Worm (Caenorhabditis elegans) whole organism, mixed stage, embryonic: ENCODE data around the gene C50E3.6.

Experiments used
- M03D4.4 ChIP-seq: sonication (generic microtip); optimal IDR thresholded peaks from 2 replicates; lab custom pipeline; 2017; ENCODE audit warnings: mild to moderate bottlenecking, missing genetic modification characterization, missing compliant biosample characterization
- bed-3 ChIP-seq: fragments of 200-800 bp; sonication (Bioruptor generic); optimal IDR thresholded peaks from 3 replicates; lab custom pipeline; 2018; ENCODE audit warnings: mild to moderate bottlenecking, missing genetic modification characterization, moderate library complexity, missing compliant biosample characterization
- blmp-1 ChIP-seq: fragments of 150-350 bp; optimal IDR thresholded peaks from 2 replicates; lab custom pipeline; 2014; ENCODE audit warnings: missing biosample characterization, missing genetic modification characterization
- ceh-39 ChIP-seq: fragments of 150-350 bp; optimal IDR thresholded peaks from 2 replicates; lab custom pipeline; 2014; ENCODE audit warnings: missing biosample characterization, missing genetic modification characterization
- ceh-43 ChIP-seq: fragments of 200-800 bp; sonication (Bioruptor generic); optimal IDR thresholded peaks from 2 replicates; lab custom pipeline; 2018; ENCODE audit warnings: mild to moderate bottlenecking, missing genetic modification characterization, moderate library complexity, missing compliant biosample characterization
- ceh-83 ChIP-seq: fragments of 200-800 bp; sonication (Bioruptor generic); optimal IDR thresholded peaks from 2 replicates; lab custom pipeline; 2018; ENCODE audit warnings: mild to moderate bottlenecking, missing genetic modification characterization, missing compliant biosample characterization
- ces-1 ChIP-seq: fragments of 150-350 bp; optimal IDR thresholded peaks from 2 replicates; lab custom pipeline; 2014; ENCODE audit warnings: missing biosample characterization, missing genetic modification reagents, missing genetic modification characterization
- drap-1 ChIP-seq: fragments of 200-800 bp; sonication (Bioruptor generic); optimal IDR thresholded peaks from 3 replicates; lab custom pipeline; 2018; ENCODE audit warnings: mild to moderate bottlenecking, missing genetic modification characterization, missing compliant biosample characterization
- elt-3 ChIP-seq: fragments of 150-350 bp; optimal IDR thresholded peaks from 2 replicates; lab custom pipeline; 2014; ENCODE audit warnings: missing biosample characterization, missing genetic modification characterization
- flh-1 ChIP-seq: fragments of 200-800 bp; sonication (Bioruptor generic); optimal IDR thresholded peaks from 2 replicates; lab custom pipeline; 2018; ENCODE audit warnings: mild to moderate bottlenecking, missing genetic modification characterization, moderate library complexity, missing compliant biosample characterization
- ham-2 ChIP-seq: fragments of 200-800 bp; sonication (Bioruptor generic); optimal IDR thresholded peaks from 2 replicates; lab custom pipeline; 2018; ENCODE audit warnings: mild to moderate bottlenecking, missing genetic modification characterization, missing compliant biosample characterization
- hlh-1 ChIP-seq: fragments of 150-350 bp; optimal IDR thresholded peaks from 2 replicates; lab custom pipeline; 2014; ENCODE audit warnings: missing biosample characterization, missing genetic modification reagents, missing genetic modification characterization
- lin-13 ChIP-seq: fragments of 150-350 bp; optimal IDR thresholded peaks from 2 replicates; lab custom pipeline; 2014; ENCODE audit warnings: missing biosample characterization, missing genetic modification characterization
- lsy-2 ChIP-seq: fragments of 150-350 bp; optimal IDR thresholded peaks from 2 replicates; lab custom pipeline; 2014; ENCODE audit warnings: missing biosample characterization, missing genetic modification characterization
- mab-5 ChIP-seq: fragments of 150-350 bp; optimal IDR thresholded peaks from 2 replicates; lab custom pipeline; 2014; ENCODE audit warnings: missing biosample characterization, missing genetic modification characterization
- mep-1 ChIP-seq: fragments of 150-350 bp; optimal IDR thresholded peaks from 2 replicates; lab custom pipeline; 2017; ENCODE audit warnings: missing biosample characterization, missing genetic modification reagents, missing genetic modification characterization, inconsistent platforms
- mls-2 ChIP-seq: sonication (generic microtip); optimal IDR thresholded peaks from 2 replicates; lab custom pipeline; 2016; ENCODE audit warnings: mild to moderate bottlenecking, missing genetic modification characterization, moderate library complexity, missing compliant biosample characterization
- nhr-12 ChIP-seq: fragments of 150-350 bp; optimal IDR thresholded peaks from 2 replicates; lab custom pipeline; 2014; ENCODE audit warnings: missing biosample characterization, missing genetic modification characterization
- nhr-2 ChIP-seq: fragments of 150-350 bp; optimal IDR thresholded peaks from 2 replicates; lab custom pipeline; 2014; ENCODE audit warnings: missing biosample characterization, missing genetic modification characterization
- nhr-237 ChIP-seq: fragments of 150-350 bp; optimal IDR thresholded peaks from 2 replicates; lab custom pipeline; 2014; ENCODE audit warnings: missing biosample characterization, missing genetic modification characterization
- nhr-28 ChIP-seq: fragments of 150-350 bp; optimal IDR thresholded peaks from 2 replicates; lab custom pipeline; 2014; ENCODE audit warnings: missing biosample characterization, missing genetic modification characterization
- nhr-76 ChIP-seq: sonication (generic microtip); optimal IDR thresholded peaks from 2 replicates; lab custom pipeline; 2017; ENCODE audit warnings: missing biosample characterization, missing genetic modification characterization
- pha-4 ChIP-seq: fragments of 150-350 bp; optimal IDR thresholded peaks from 2 replicates; lab custom pipeline; 2018; ENCODE audit warnings: missing biosample characterization, missing genetic modification reagents, missing genetic modification characterization
- sem-2 ChIP-seq: fragments of 200-800 bp; sonication (Bioruptor generic); optimal IDR thresholded peaks from 2 replicates; lab custom pipeline; 2018; ENCODE audit warnings: mild to moderate bottlenecking, missing genetic modification characterization, missing compliant biosample characterization
- snpc-4 ChIP-seq: fragments of 150-350 bp; optimal IDR thresholded peaks from 2 replicates; lab custom pipeline; 2014; ENCODE audit warnings: missing biosample characterization, missing genetic modification characterization
- sptf-1 ChIP-seq: sonication (generic microtip); optimal IDR thresholded peaks from 2 replicates; lab custom pipeline; 2017; ENCODE audit warnings: mild to moderate bottlenecking, missing genetic modification characterization, moderate library complexity, missing compliant biosample characterization
- tbx-8 ChIP-seq: fragments of 200-800 bp; sonication (Bioruptor generic); optimal IDR thresholded peaks from 2 replicates; lab custom pipeline; 2018; ENCODE audit warnings: mild to moderate bottlenecking, missing genetic modification characterization, moderate library complexity, missing compliant biosample characterization
- unc-120 ChIP-seq: sonication (generic microtip); optimal IDR thresholded peaks from 2 replicates; lab custom pipeline; 2017; ENCODE audit warnings: missing genetic modification characterization, missing compliant biosample characterization; ENCODE audit not compliant: poor library complexity, severe bottlenecking
- unc-62 ChIP-seq: fragments of 150-350 bp; optimal IDR thresholded peaks from 2 replicates; lab custom pipeline; 2014; ENCODE audit warnings: missing biosample characterization, missing genetic modification reagents, missing genetic modification characterization
- ztf-11 ChIP-seq: fragments of 150-350 bp; optimal IDR thresholded peaks from 2 replicates; lab custom pipeline; 2014; ENCODE audit warnings: missing biosample characterization, missing genetic modification characterization

C50E3.6 gene

DNA sequence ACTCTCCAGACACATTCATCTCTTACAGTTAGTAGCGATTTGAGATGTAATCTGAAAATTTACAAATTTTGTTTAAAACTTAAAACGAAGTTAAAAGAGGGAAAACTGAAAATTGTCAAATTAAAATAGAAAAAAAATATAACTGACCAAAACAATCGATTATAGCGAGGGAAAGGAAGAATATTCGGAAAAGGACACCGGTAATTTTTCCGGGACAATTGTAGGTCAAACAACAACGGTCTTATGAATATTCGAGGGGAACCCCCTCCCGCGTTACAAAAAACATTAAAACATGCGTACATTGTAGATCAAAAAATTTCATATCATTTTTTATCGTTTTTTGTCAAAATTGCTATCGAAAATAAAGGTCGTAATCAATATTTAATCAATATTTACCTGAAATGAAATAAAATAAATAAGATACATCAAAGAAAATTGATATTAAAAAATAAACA lies 31.7 kb upstream of the C50E3.6 start, which contains the start of gene C50E3.12:
Gene C50E3.12, minus strand, starts transcription at position 51 of the 455 bp plus-strand sequence.
- no peak for TF ChIP-seq sem-2
- no peak for TF ChIP-seq ces-1 (GFP tag; lab: Kevin White, UChicago)
- no peak for TF ChIP-seq nhr-12 (tag; lab: Kevin White, UChicago)
- no peak for TF ChIP-seq sptf-1 (tag; lab: Kevin White, UChicago)
- no peak for TF ChIP-seq nhr-28 (tag; lab: Kevin White, UChicago)
- no peak for TF ChIP-seq lsy-2 (tag; lab: Kevin White, UChicago)
- no peak for TF ChIP-seq M03D4.4 (tag; lab: Kevin White, UChicago)
- TF ChIP-seq hlh-1 (tag; lab: Kevin White, UChicago): no peak
- TF ChIP-seq nhr-76 (tag; lab: Kevin White, UChicago): no peak
- TF ChIP-seq unc-62 (GFP tag; lab: Kevin White, UChicago): no peak
- TF ChIP-seq nhr-237 (tag; lab: Kevin White, UChicago): no peak
- TF ChIP-seq ztf-11 (tag; lab: Kevin White, UChicago): no peak
- no peak for TF ChIP-seq ham-2 (GFP tag; lab: Kevin White, UChicago)
- no peak for TF ChIP-seq bed-3 (GFP tag; lab: Kevin White, UChicago)
- no peak for TF ChIP-seq snpc-4 (tag; lab: Kevin White, UChicago)

ce11 chrV:7618114-7618513 lies 27.8 kb upstream of the C50E3.6 start, which contains the start of gene C50E3.15:
TSS of gene C50E3.15 (plus strand) at chrV:7618414.
- TF ChIP-seq tbx-8 (GFP tag; lab: Kevin White, UChicago): no peak
- TF ChIP-seq lsy-2 (tag; lab: Kevin White, UChicago): no peak
- TF ChIP-seq ceh-39 (tag; lab: Kevin White, UChicago): no peak
- no peak for TF ChIP-seq unc-62 (GFP tag; lab: Kevin White, UChicago)
- no peak for TF ChIP-seq flh-1 (GFP tag; lab: Kevin White, UChicago)
- TF ChIP-seq unc-120 (tag; lab: Kevin White, UChicago): no peak
- TF ChIP-seq pha-4 (tag; lab: Kevin White, UChicago): no peak
- no peak for TF ChIP-seq sem-2
- TF ChIP-seq blmp-1: no peak
- no peak for TF ChIP-seq mab-5
- no peak for TF ChIP-seq ceh-83 (GFP tag; lab: Kevin White, UChicago)
- no peak for TF ChIP-seq hlh-1 (tag; lab: Kevin White, UChicago)
- no peak for TF ChIP-seq ces-1 (GFP tag; lab: Kevin White, UChicago)

ce11 chrV:7612044-7612443 lies 21.7 kb upstream of the C50E3.6 start, which contains the start of gene clec-215:
TSS of gene clec-215 (plus strand) at chrV:7612344.
- TF ChIP-seq ces-1 (GFP tag; lab: Kevin White, UChicago) (no peak), blmp-1 (no peak), tbx-8 (GFP tag; lab: Kevin White, UChicago) (no peak), ztf-11 (tag; lab: Kevin White, UChicago) (no peak), drap-1 (GFP tag; lab: Kevin White, UChicago) (no peak)

DNA sequence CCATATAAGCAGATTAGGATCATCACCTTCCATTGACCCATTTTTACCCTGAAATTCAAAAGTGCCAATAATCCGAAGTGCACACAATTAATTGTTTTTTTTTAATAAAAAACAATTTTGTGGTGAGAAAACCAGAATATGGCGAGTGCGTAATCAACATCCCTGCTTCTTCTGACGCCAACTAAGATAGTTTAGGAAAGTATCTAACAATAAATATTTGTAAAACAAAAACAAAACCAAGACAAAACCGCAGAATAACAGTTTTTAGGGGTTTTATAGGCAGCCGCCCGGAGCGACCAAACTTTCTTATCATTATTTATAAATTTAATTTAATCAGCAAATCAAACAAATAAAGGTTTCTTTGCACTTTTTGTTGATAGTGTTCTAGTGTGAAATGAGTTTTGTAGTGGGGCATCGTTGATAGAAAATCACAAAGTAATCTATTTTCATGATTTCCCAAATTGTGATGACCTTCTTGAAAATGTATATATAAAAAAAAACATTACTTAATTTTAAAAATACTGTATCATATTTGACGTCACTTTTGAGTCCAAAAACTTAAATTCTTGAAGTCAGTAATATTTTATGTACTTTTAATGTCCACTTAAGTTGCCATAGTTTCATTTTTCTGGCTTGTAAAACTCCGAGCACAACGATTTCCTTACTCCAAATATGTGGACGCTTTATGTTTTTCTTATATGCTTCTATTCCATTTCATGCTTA lies 19.5 kb upstream of the C50E3.6 start, which contains the start of the genes folt-3 and clec-214:
Gene folt-3, minus strand, starts transcription at position 51 of the 723 bp plus-strand sequence.
Gene clec-214, plus strand, starts transcription at position 673 of the 723 bp plus-strand sequence.
- no peak for TF ChIP-seq hlh-1 (tag; lab: Kevin White, UChicago)
- no peak for TF ChIP-seq nhr-12 (tag; lab: Kevin White, UChicago)
- no peak for TF ChIP-seq ceh-39 (tag; lab: Kevin White, UChicago)
- no peak for TF ChIP-seq bed-3 (GFP tag; lab: Kevin White, UChicago)
- no peak for TF ChIP-seq drap-1 (GFP tag; lab: Kevin White, UChicago)
- no peak for TF ChIP-seq mep-1 (tag; lab: Kevin White, UChicago)
- TF ChIP-seq unc-62 (GFP tag; lab: Kevin White, UChicago): no peak
- TF ChIP-seq elt-3 (tag; lab: Kevin White, UChicago): no peak
- no peak for TF ChIP-seq sptf-1 (tag; lab: Kevin White, UChicago)
- no peak for TF ChIP-seq ceh-43
- TF ChIP-seq ham-2 (GFP tag; lab: Kevin White, UChicago): no peak
- TF ChIP-seq flh-1 (GFP tag; lab: Kevin White, UChicago): no peak
- TF ChIP-seq pha-4 (tag; lab: Kevin White, UChicago): no peak
- TF ChIP-seq mab-5: no peak
- no peak for TF ChIP-seq nhr-76 (tag; lab: Kevin White, UChicago)
- TF ChIP-seq nhr-237 (tag; lab: Kevin White, UChicago): no peak
- TF ChIP-seq nhr-2 (tag; lab: Kevin White, UChicago): no peak
- no peak for TF ChIP-seq mls-2 (tag; lab: Kevin White, UChicago)
- TF ChIP-seq ceh-83 (GFP tag; lab: Kevin White, UChicago): no peak
- TF ChIP-seq lin-13 (tag; lab: Kevin White, UChicago): no peak
